Fruit fly (Drosophila melanogaster): ENCODE measurements around the gene Sfp36F.

Sfp36F gene

DNA sequence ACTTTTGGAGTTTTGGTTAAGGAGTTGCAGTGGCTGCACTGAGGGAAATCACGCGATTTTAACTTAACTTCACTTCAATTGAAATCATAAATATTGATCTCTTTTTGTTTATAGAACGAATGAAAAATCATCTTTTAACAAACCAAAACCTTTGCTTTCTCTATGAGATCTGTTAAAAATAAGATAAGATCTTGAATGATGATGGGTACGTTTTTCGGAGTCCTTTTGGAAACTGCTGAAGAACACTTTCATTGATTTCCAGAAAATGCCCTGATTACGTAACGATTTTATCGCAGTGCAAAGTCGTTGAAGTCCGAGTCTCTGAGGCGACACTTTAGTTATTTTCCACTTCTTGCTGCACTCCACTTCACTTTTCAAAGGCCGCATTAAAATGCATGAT lies 20.0 kb downstream of the Sfp36F start (continued):
- TF ChIP-seq bigmax (GFP tag; optimal IDR thresholded peaks at IDR 0.05) (no peak), slp2 (GFP tag; optimal IDR thresholded peaks at IDR 0.05) (peak; percentile 30), psq (GFP tag; optimal IDR thresholded peaks at IDR 0.05) (no peak), CG7556 (GFP tag; optimal IDR thresholded peaks at IDR 0.05) (peak; percentile 54), CG8765 (GFP tag; IDR thresholded peaks at IDR 0.05) (no peak), HLH4C (GFP tag; IDR thresholded peaks at IDR 0.05; ENCODE audit: partially characterized antibody) (no peak), ind (GFP tag; optimal IDR thresholded peaks at IDR 0.05) (no peak), pros (GFP tag; optimal IDR thresholded peaks at IDR 0.05) (no peak), peb (GFP tag; IDR thresholded peaks at IDR 0.05) (no peak), vvl (GFP tag; IDR thresholded peaks at IDR 0.05) (no peak), CG6272 (GFP tag; IDR thresholded peaks at IDR 0.05) (no peak), pzg (GFP tag; optimal IDR thresholded peaks at IDR 0.05) (no peak), Ada2b (GFP tag; IDR thresholded peaks at IDR 0.05) (no peak), pum (GFP tag; optimal IDR thresholded peaks at IDR 0.05) (peak; percentile 41), CG8281 (tag; optimal IDR thresholded peaks at IDR 0.05) (no peak), CG4424 (GFP tag; optimal IDR thresholded peaks at IDR 0.05) (peak; percentile 64), tx (GFP tag; optimal IDR thresholded peaks at IDR 0.05) (no peak), CG15479 (GFP tag; optimal IDR thresholded peaks at IDR 0.05) (no peak), CG18764 (GFP tag; optimal IDR thresholded peaks at IDR 0.05) (peak; percentile 11), CG12744 (GFP tag; optimal IDR thresholded peaks at IDR 0.05) (no peak), dmrt11E (tag; optimal IDR thresholded peaks at IDR 0.05) (peak; percentile 84), Atf6 (GFP tag; IDR thresholded peaks at IDR 0.05) (no peak), gsb-n (tag; optimal IDR thresholded peaks at IDR 0.05) (peak; percentile 64), Med (GFP tag) (peak; percentile 75), kni (GFP tag; optimal IDR thresholded peaks at IDR 0.05) (no peak), gfzf (GFP tag; optimal IDR thresholded peaks at IDR 0.05) (no peak), Hr51 (GFP tag; optimal IDR thresholded peaks at IDR 0.05) (peak in 1 of 2 experiments; percentile 71), nmo (GFP tag; optimal IDR thresholded peaks at IDR 0.05) (peak; percentile 80), inv (GFP tag; IDR thresholded peaks at IDR 0.05; ENCODE audit: partially characterized antibody) (no peak), sim (GFP tag; IDR thresholded peaks at IDR 0.05) (no peak), maf-S (GFP tag; optimal IDR thresholded peaks at IDR 0.05) (no peak), Ets97D (GFP tag; optimal IDR thresholded peaks at IDR 0.05) (no peak), oc (tag; optimal IDR thresholded peaks at IDR 0.05) (peak; percentile 40), TFAM (GFP tag; optimal IDR thresholded peaks at IDR 0.05) (no peak), CG17328 (GFP tag; IDR thresholded peaks at IDR 0.05) (peak; percentile 34; the same call in 1 of the 2 replicates), CG17912 (GFP tag; optimal IDR thresholded peaks at IDR 0.05) (no peak), az2 (GFP tag; optimal IDR thresholded peaks at IDR 0.05) (peak; percentile 51), h (optimal IDR thresholded peaks at IDR 0.05) (no peak), Rfx (GFP tag; IDR thresholded peaks at IDR 0.05) (no peak), Tbp (GFP tag; optimal IDR thresholded peaks at IDR 0.05) (no peak), CG7786 (GFP tag; optimal IDR thresholded peaks at IDR 0.05) (no peak), hb (GFP tag; IDR thresholded peaks at IDR 0.05; ENCODE audit: partially characterized antibody) (no peak), CG17829 (tag; optimal IDR thresholded peaks at IDR 0.05) (peak; percentile 59), Oaz (GFP tag; IDR thresholded peaks at IDR 0.05) (no peak), CG3065 (GFP tag; optimal IDR thresholded peaks at IDR 0.05) (no peak), insv (GFP tag; optimal IDR thresholded peaks at IDR 0.05) (no peak), lilli (GFP tag; optimal IDR thresholded peaks at IDR 0.05) (no peak), CG30431 (GFP tag; optimal IDR thresholded peaks at IDR 0.05) (peak; percentile 1), gsb (GFP tag; IDR thresholded peaks at IDR 0.05) (no peak), CG13123 (GFP tag; optimal IDR thresholded peaks at IDR 0.05) (no peak), Jarid2 (GFP tag; optimal IDR thresholded peaks at IDR 0.05) (no peak), Gsc (GFP tag; IDR thresholded peaks at IDR 0.05) (no peak), gcm2 (GFP tag; optimal IDR thresholded peaks at IDR 0.05) (no peak)
